Fruit fly (Drosophila melanogaster) whole organism, embryonic: ENCODE results near the gene IntS6.

Experiments
- Ada2b ChIP-seq: fragments of 200-800 bp; sonication (Bioruptor generic); IDR thresholded peaks from 2 replicates; pipeline ENCODE4 v1.3.6; 2022; ENCODE audit warnings: missing biosample characterization, missing genetic modification characterization
- Asciz ChIP-seq: fragments of 200-800 bp; sonication (Bioruptor generic); optimal IDR thresholded peaks from 2 replicates; lab custom pipeline; 2017; ENCODE audit warnings: missing biosample characterization, mild to moderate bottlenecking, missing genetic modification characterization, missing genetic modification reagents
- Atf-2 ChIP-seq: fragments of 200-800 bp; sonication (Bioruptor generic); optimal IDR thresholded peaks from 2 replicates; lab custom pipeline; 2016; ENCODE audit warnings: missing biosample characterization, missing genetic modification characterization
- Blimp-1 ChIP-seq: fragments of 200-800 bp; sonication (Bioruptor generic); optimal IDR thresholded peaks from 3 replicates; lab custom pipeline; 2018; ENCODE audit warnings: missing biosample characterization, missing genetic modification characterization, mild to moderate bottlenecking, moderate library complexity, missing genetic modification reagents
- CG11085 ChIP-seq: fragments of 200-800 bp; sonication (Bioruptor generic); IDR thresholded peaks from 2 replicates; pipeline ENCODE4 v1.3.6; 2022; ENCODE audit warnings: missing biosample characterization, missing genetic modification characterization
- CG12236 ChIP-seq: fragments of 200-800 bp; sonication (Bioruptor generic); optimal IDR thresholded peaks from 2 replicates; lab custom pipeline; 2016; ENCODE audit warnings: missing biosample characterization, missing genetic modification characterization
- CG1529 ChIP-seq: fragments of 200-800 bp; sonication (Bioruptor generic); optimal IDR thresholded peaks from 3 replicates; lab custom pipeline; 2018; ENCODE audit warnings: missing biosample characterization, missing genetic modification characterization
- CG17328 ChIP-seq: fragments of 200-800 bp; sonication (Bioruptor generic); IDR thresholded peaks from 2 replicates; pipeline ENCODE4 v1.3.6; 2022; ENCODE audit warnings: missing biosample characterization, missing genetic modification characterization
- CG2712 ChIP-seq: fragments of 200-800 bp; optimal IDR thresholded peaks from 3 replicates; lab custom pipeline; 2019; ENCODE audit warnings: missing biosample characterization, mild to moderate bottlenecking, missing genetic modification characterization, moderate library complexity
- CG31441 ChIP-seq: fragments of 200-800 bp; sonication (Bioruptor generic); IDR thresholded peaks from 2 replicates; pipeline ENCODE4 v1.3.6; 2022; ENCODE audit warnings: missing biosample characterization, missing genetic modification characterization
- CG32767 ChIP-seq: fragments of 200-800 bp; sonication (Bioruptor generic); IDR thresholded peaks from 2 replicates; pipeline ENCODE4 v1.3.6; 2022; ENCODE audit warnings: missing biosample characterization, missing genetic modification characterization
- CG4707 ChIP-seq: fragments of 200-800 bp; sonication (Bioruptor generic); optimal IDR thresholded peaks from 2 replicates; lab custom pipeline; 2018; ENCODE audit warnings: missing biosample characterization, mild to moderate bottlenecking, missing genetic modification characterization, moderate library complexity
- CG4820 ChIP-seq: fragments of 200-800 bp; sonication (Bioruptor generic); optimal IDR thresholded peaks from 3 replicates; lab custom pipeline; 2016; ENCODE audit warnings: missing biosample characterization, missing genetic modification characterization
- CG6813 ChIP-seq: fragments of 200-800 bp; sonication (Bioruptor generic); optimal IDR thresholded peaks from 2 replicates; lab custom pipeline; 2017; ENCODE audit warnings: missing biosample characterization, missing genetic modification characterization, mild to moderate bottlenecking, moderate library complexity, missing genetic modification reagents
- CG7556 ChIP-seq: fragments of 200-800 bp; sonication (Bioruptor generic); optimal IDR thresholded peaks from 2 replicates; lab custom pipeline; 2017; ENCODE audit warnings: missing biosample characterization, mild to moderate bottlenecking, missing genetic modification characterization
- CG8924 ChIP-seq: fragments of 200-800 bp; optimal IDR thresholded peaks from 3 replicates; lab custom pipeline; 2019; ENCODE audit warnings: missing biosample characterization, mild to moderate bottlenecking, missing genetic modification characterization, moderate library complexity
- CG9727 ChIP-seq: fragments of 200-800 bp; sonication (Bioruptor generic); optimal IDR thresholded peaks from 3 replicates; lab custom pipeline; 2017; ENCODE audit warnings: missing biosample characterization, mild to moderate bottlenecking, missing genetic modification characterization
- CoRest ChIP-seq: fragments of 200-800 bp; sonication (Bioruptor generic); optimal IDR thresholded peaks from 3 replicates; lab custom pipeline; 2018; ENCODE audit warnings: missing biosample characterization, mild to moderate bottlenecking, missing genetic modification characterization, moderate library complexity
- Dad ChIP-seq: fragments of 200-800 bp; sonication (Bioruptor generic); optimal IDR thresholded peaks from 3 replicates; lab custom pipeline; 2016; ENCODE audit warnings: missing biosample characterization, missing genetic modification characterization
- Dbx ChIP-seq: fragments of 200-800 bp; sonication (Bioruptor generic); IDR thresholded peaks from 3 replicates; pipeline ENCODE4 v1.3.6; 2022; ENCODE audit warnings: missing biosample characterization, missing genetic modification characterization
- Drgx ChIP-seq: fragments of 200-800 bp; sonication (Bioruptor generic); IDR thresholded peaks from 2 replicates; pipeline ENCODE4 v1.3.6; 2022; ENCODE audit warnings: missing biosample characterization, missing genetic modification characterization
- Eip74EF ChIP-seq, 2 experiments: fragments of 200-800 bp in 1 of 2; fragments of >200 bp in 1 of 2; sonication (Bioruptor generic) in 1 of 2; optimal IDR thresholded peaks; 2 replicates each; lab custom pipeline; 2017 to 2019; ENCODE audit warnings: missing biosample characterization in 2 of 2, missing genetic modification characterization in 2 of 2, mild to moderate bottlenecking in 1 of 2, moderate library complexity in 1 of 2
- GATAe ChIP-seq: fragments of 200-800 bp; sonication (Bioruptor generic); conservative IDR thresholded peaks from 2 replicates; pipeline ENCODE4 v1.3.6; 2022; ENCODE audit warnings: missing biosample characterization, missing genetic modification characterization
- Hr51 ChIP-seq, 2 experiments: fragments of 200-800 bp; sonication (Bioruptor generic); optimal IDR thresholded peaks; 2 replicates in 1 of 2; 3 replicates in 1 of 2; lab custom pipeline; 2016 to 2018; ENCODE audit warnings: missing biosample characterization in 2 of 2, missing genetic modification characterization in 2 of 2, mild to moderate bottlenecking in 1 of 2, moderate library complexity in 1 of 2
- Hr78 ChIP-seq, 2 experiments: fragments of 200-800 bp in 1 of 2; fragments of >200 bp in 1 of 2; sonication (Bioruptor generic) in 1 of 2; optimal IDR thresholded peaks; 2 replicates each; lab custom pipeline; 2017 to 2019; ENCODE audit warnings: missing biosample characterization in 2 of 2, missing genetic modification characterization in 2 of 2, mild to moderate bottlenecking in 1 of 2, moderate library complexity in 1 of 2
- Hsf ChIP-seq: fragments of 200-800 bp; sonication (Bioruptor generic); optimal IDR thresholded peaks from 3 replicates; lab custom pipeline; 2016; ENCODE audit warnings: missing biosample characterization, missing genetic modification characterization
- Lim3 ChIP-seq: fragments of 200-800 bp; sonication (Bioruptor generic); IDR thresholded peaks from 2 replicates; pipeline ENCODE4 v1.3.6; 2022; ENCODE audit warnings: missing biosample characterization, missing genetic modification characterization
- Ptx1 ChIP-seq: fragments of 200-800 bp; sonication (Bioruptor generic); IDR thresholded peaks from 2 replicates; pipeline ENCODE4 v1.3.6; 2022; ENCODE audit warnings: missing biosample characterization, missing genetic modification characterization
- ab ChIP-seq: fragments of 200-800 bp; sonication (Bioruptor generic); optimal IDR thresholded peaks from 2 replicates; lab custom pipeline; 2016; ENCODE audit warnings: missing biosample characterization, missing genetic modification characterization
- ase ChIP-seq: fragments of 200-800 bp; sonication (Bioruptor generic); IDR thresholded peaks from 3 replicates; pipeline ENCODE4 v1.3.6; 2022; ENCODE audit warnings: missing biosample characterization, missing genetic modification characterization
- bigmax ChIP-seq: fragments of 200-800 bp; sonication (Bioruptor generic); optimal IDR thresholded peaks from 2 replicates; lab custom pipeline; 2018; ENCODE audit warnings: missing biosample characterization, mild to moderate bottlenecking, missing genetic modification characterization
- bsh ChIP-seq, 2 experiments: fragments of 200-800 bp; sonication (Bioruptor generic); optimal IDR thresholded peaks; 2 replicates each; lab custom pipeline; 2017 to 2018; ENCODE audit warnings: mild to moderate bottlenecking in 2 of 2, missing biosample characterization in 2 of 2, missing genetic modification characterization in 2 of 2, moderate library complexity in 1 of 2
- cg ChIP-seq: fragments of 200-800 bp; sonication (Bioruptor generic); optimal IDR thresholded peaks from 3 replicates; lab custom pipeline; 2019; ENCODE audit warnings: missing biosample characterization, mild to moderate bottlenecking, missing genetic modification characterization, moderate library complexity
- ci ChIP-seq: fragments of 200-800 bp; sonication (Bioruptor generic); IDR thresholded peaks from 3 replicates; pipeline ENCODE4 v1.3.6; 2022; ENCODE audit warnings: missing biosample characterization, missing genetic modification characterization
- dimm ChIP-seq: fragments of 200-800 bp; sonication (Bioruptor generic); IDR thresholded peaks from 2 replicates; pipeline ENCODE4 v1.3.6; 2022; ENCODE audit warnings: missing biosample characterization, missing genetic modification characterization
- dysf ChIP-seq: fragments of 200-800 bp; sonication (Bioruptor generic); IDR thresholded peaks from 3 replicates; pipeline ENCODE4 v1.3.6; 2022; ENCODE audit warnings: missing biosample characterization, missing genetic modification characterization
- eyg ChIP-seq: fragments of 200-800 bp; sonication (Bioruptor generic); optimal IDR thresholded peaks from 3 replicates; lab custom pipeline; 2016; ENCODE audit warnings: missing biosample characterization, missing genetic modification characterization
- gem ChIP-seq: fragments of 200-800 bp; sonication (Bioruptor generic); optimal IDR thresholded peaks from 2 replicates; lab custom pipeline; 2019; ENCODE audit warnings: missing biosample characterization, mild to moderate bottlenecking, missing genetic modification characterization, moderate library complexity
- gsb-n ChIP-seq: fragments of 200-800 bp; sonication (Bioruptor generic); optimal IDR thresholded peaks from 3 replicates; lab custom pipeline; 2018; ENCODE audit warnings: missing biosample characterization, mild to moderate bottlenecking, missing genetic modification characterization
- her ChIP-seq: fragments of 200-800 bp; sonication (Bioruptor generic); optimal IDR thresholded peaks from 2 replicates; lab custom pipeline; 2016; ENCODE audit warnings: missing biosample characterization, missing genetic modification characterization
- kay ChIP-seq: fragments of 200-800 bp; sonication (Bioruptor generic); optimal IDR thresholded peaks from 2 replicates; lab custom pipeline; 2016; ENCODE audit warnings: missing biosample characterization, missing genetic modification characterization
- lab ChIP-seq: fragments of 200-800 bp; sonication (Bioruptor generic); optimal IDR thresholded peaks from 3 replicates; lab custom pipeline; 2017; ENCODE audit warnings: missing biosample characterization, missing genetic modification characterization, mild to moderate bottlenecking, moderate library complexity, missing genetic modification reagents
- lilli ChIP-seq: fragments of 200-800 bp; sonication (Bioruptor generic); optimal IDR thresholded peaks from 3 replicates; lab custom pipeline; 2016; ENCODE audit warnings: missing biosample characterization, missing genetic modification characterization
- nau ChIP-seq: fragments of 200-800 bp; sonication (Bioruptor generic); optimal IDR thresholded peaks from 3 replicates; lab custom pipeline; 2017; ENCODE audit warnings: missing biosample characterization, mild to moderate bottlenecking, missing genetic modification characterization, missing genetic modification reagents
- oc ChIP-seq: fragments of 200-800 bp; sonication (Bioruptor generic); optimal IDR thresholded peaks from 2 replicates; lab custom pipeline; 2018; ENCODE audit warnings: missing biosample characterization, mild to moderate bottlenecking, missing genetic modification characterization, moderate library complexity
- otp ChIP-seq: fragments of 200-800 bp; sonication (Bioruptor generic); IDR thresholded peaks from 3 replicates; pipeline ENCODE4, ENCODE4 v1.3.6; 2022; ENCODE audit warnings: missing biosample characterization, missing genetic modification characterization
- ranshi ChIP-seq: fragments of 200-800 bp; sonication (Bioruptor generic); IDR thresholded peaks from 2 replicates; pipeline ENCODE4 v1.3.6; 2022; ENCODE audit warnings: missing biosample characterization, missing genetic modification characterization
- ro ChIP-seq: fragments of 200-800 bp; sonication (Bioruptor generic); IDR thresholded peaks from 2 replicates; pipeline ENCODE4 v1.3.6; 2022; ENCODE audit warnings: missing biosample characterization, missing genetic modification characterization
- sug ChIP-seq: fragments of 200-800 bp; optimal IDR thresholded peaks from 2 replicates; lab custom pipeline; 2019; ENCODE audit warnings: missing biosample characterization, mild to moderate bottlenecking, missing genetic modification characterization, moderate library complexity
- wdn ChIP-seq: fragments of 200-800 bp; sonication (Bioruptor generic); IDR thresholded peaks from 2 replicates; pipeline ENCODE4 v1.3.6; 2022; ENCODE audit warnings: missing biosample characterization, missing genetic modification characterization

IntS6 gene

dm6 chrX:5783260-5784040 lies 36.4 kb upstream of the IntS6 start (continued):
- peak; percentile 37 for TF ChIP-seq CoRest (tag; lab: Kevin White, UChicago)
- TF ChIP-seq CG8924, result peak; percentile 25
- no peak for TF ChIP-seq CG11085
- peak; percentile 9 for TF ChIP-seq CG9727 (GFP tag; lab: Kevin White, UChicago)
- 0 out of 3 replicates have a peak, but pooled peaks have one; percentile 28 for TF ChIP-seq ase
- peak; percentile 84 for TF ChIP-seq Blimp-1 (GFP tag; lab: Kevin White, UChicago)
- TF ChIP-seq Eip74EF (GFP tag; optimal IDR thresholded peaks at IDR 0.05; lab: Kevin White, UChicago), result peak in 1 of 2 experiments; percentile 13
- TF ChIP-seq Ptx1 (GFP tag; lab: Robert Waterston, UW), result peak; percentile 49
- peak; percentile 26 for TF ChIP-seq CG7556 (GFP tag; lab: Kevin White, UChicago)
- TF ChIP-seq CG32767, result peak; percentile 41; the same call in 1 of the 2 replicates
- TF ChIP-seq Hr78 (GFP tag; optimal IDR thresholded peaks at IDR 0.05; lab: Kevin White, UChicago), result peak in 1 of 2 experiments; percentile 6
- peak; percentile 61 for TF ChIP-seq oc
- TF ChIP-seq CG1529, result peak; percentile 41
- peak; percentile 54 for TF ChIP-seq Asciz (GFP tag; lab: Kevin White, UChicago)
- peak; percentile 18 for TF ChIP-seq Hsf (GFP tag; lab: Kevin White, UChicago)
- TF ChIP-seq nau, result no peak
- TF ChIP-seq CG31441 (GFP tag; lab: Robert Waterston, UW), result peak; percentile 70
- TF ChIP-seq bigmax (GFP tag; lab: Kevin White, UChicago), result no peak
- peak; percentile 10 for TF ChIP-seq lilli
- TF ChIP-seq CG2712 (tag; lab: Kevin White, UChicago), result peak; percentile 40
- TF ChIP-seq Drgx (GFP tag; lab: Robert Waterston, UW), result peak; percentile 75
- TF ChIP-seq gsb-n (tag; lab: Kevin White, UChicago), result peak; percentile 34
- peak; percentile 75 for TF ChIP-seq CG4707 (GFP tag; lab: Kevin White, UChicago)
- TF ChIP-seq lab (GFP tag; lab: Kevin White, UChicago), result peak; percentile 34
- TF ChIP-seq Hr51 (GFP tag; optimal IDR thresholded peaks at IDR 0.05; lab: Kevin White, UChicago), result peak in 1 of 2 experiments; percentile 53
- 0 out of 2 replicates have a peak, but pooled peaks have one; percentile 34 for TF ChIP-seq CG17328 (GFP tag; lab: Robert Waterston, UW)
- no peak for TF ChIP-seq Dbx (GFP tag; lab: Robert Waterston, UW)
- peak in 1 of 2 experiments; percentile 58 for TF ChIP-seq bsh (GFP tag; optimal IDR thresholded peaks at IDR 0.05; lab: Kevin White, UChicago)
- peak; percentile 51; the same call in 2 of the 3 replicates for TF ChIP-seq dysf (GFP tag; lab: Robert Waterston, UW)
- TF ChIP-seq eyg (GFP tag; lab: Kevin White, UChicago), result no peak
- TF ChIP-seq ro (GFP tag; lab: Robert Waterston, UW), result no peak
- TF ChIP-seq cg (GFP tag; lab: Kevin White, UChicago), result peak; percentile 23

- TF ChIP-seq her (GFP tag; lab: Kevin White, UChicago) (no peak), Dad (GFP tag; lab: Kevin White, UChicago) (no peak), kay (GFP tag; lab: Kevin White, UChicago) (no peak), Ada2b (GFP tag; lab: Robert Waterston, UW) (no peak), GATAe (GFP tag; lab: Robert Waterston, UW) (no peak), CG12236 (GFP tag; lab: Kevin White, UChicago) (no peak), Ptx1 (GFP tag; lab: Robert Waterston, UW) (no peak), Atf-2 (GFP tag; lab: Kevin White, UChicago) (no peak), ci (GFP tag; lab: Robert Waterston, UW) (no peak), sug (tag; lab: Kevin White, UChicago) (no peak), ab (GFP tag; lab: Kevin White, UChicago) (no peak), CG6813 (GFP tag; lab: Kevin White, UChicago) (no peak), CG4820 (GFP tag; lab: Kevin White, UChicago) (no peak), gem (tag; lab: Kevin White, UChicago) (no peak), otp (GFP tag; lab: Robert Waterston, UW) (no peak), Lim3 (GFP tag; lab: Robert Waterston, UW) (no peak), dimm (GFP tag; lab: Robert Waterston, UW) (no peak), wdn (no peak), ranshi (GFP tag; lab: Robert Waterston, UW) (no peak)
Measured at dm6 chrX:5781520-5781919, 34.5 kb upstream of the IntS6 start, which contains the start of gene CG3108. TSS of gene CG3108 (minus strand) at chrX:5781620.
